Fruit fly (Drosophila melanogaster) whole organism, pupa: ENCODE results near the gene Vps16A.

Experiments
- CG10348 ChIP-seq: fragments of 200-800 bp; sonication (Bioruptor generic); IDR thresholded peaks from 2 replicates; pipeline ENCODE4 v1.3.6; 2022; ENCODE audit warnings: missing biosample characterization, missing genetic modification characterization
- CG12605 ChIP-seq: fragments of 200-800 bp; sonication (Bioruptor generic); IDR thresholded peaks from 2 replicates; pipeline ENCODE4 v1.3.6; 2022; ENCODE audit warnings: missing biosample characterization, missing genetic modification characterization
- CG13204 ChIP-seq: fragments of 200-800 bp; sonication (Bioruptor generic); optimal IDR thresholded peaks from 2 replicates; lab custom pipeline; 2018; ENCODE audit warnings: missing biosample characterization, mild to moderate bottlenecking, missing genetic modification characterization, moderate library complexity
- CG14655 ChIP-seq: fragments of 200-800 bp; sonication (Bioruptor generic); optimal IDR thresholded peaks from 3 replicates; lab custom pipeline; 2017; ENCODE audit warnings: mild to moderate bottlenecking, missing biosample characterization, missing genetic modification reagents, missing genetic modification characterization
- CG15710 ChIP-seq: fragments of 200-800 bp; sonication (Bioruptor generic); optimal IDR thresholded peaks from 2 replicates; lab custom pipeline; 2018; ENCODE audit warnings: missing biosample characterization, mild to moderate bottlenecking, missing genetic modification characterization, moderate library complexity
- CG17806 ChIP-seq: fragments of 200-800 bp; sonication (Bioruptor generic); optimal IDR thresholded peaks from 2 replicates; lab custom pipeline; 2018; ENCODE audit warnings: missing biosample characterization, mild to moderate bottlenecking, missing genetic modification characterization, moderate library complexity
- CG32121 ChIP-seq: fragments of 200-800 bp; sonication (Bioruptor generic); IDR thresholded peaks from 2 replicates; pipeline ENCODE4 v1.3.6; 2022; ENCODE audit warnings: missing biosample characterization, missing genetic modification characterization
- CG34367 ChIP-seq: fragments of 200-800 bp; sonication (Bioruptor generic); optimal IDR thresholded peaks from 2 replicates; lab custom pipeline; 2018; ENCODE audit warnings: missing biosample characterization, mild to moderate bottlenecking, missing genetic modification characterization
- CG4496 ChIP-seq: fragments of 200-800 bp; sonication (Bioruptor generic); IDR thresholded peaks from 3 replicates; pipeline ENCODE4 v1.3.6; 2022; ENCODE audit warnings: missing biosample characterization, missing genetic modification characterization
- CG8159 ChIP-seq: fragments of 200-800 bp; sonication (Bioruptor generic); optimal IDR thresholded peaks from 3 replicates; lab custom pipeline; 2018; ENCODE audit warnings: missing biosample characterization, mild to moderate bottlenecking, missing genetic modification characterization, moderate library complexity
- CG8301 ChIP-seq: fragments of 200-800 bp; sonication (Bioruptor generic); optimal IDR thresholded peaks from 2 replicates; lab custom pipeline; 2018; ENCODE audit warnings: missing biosample characterization, mild to moderate bottlenecking, missing genetic modification characterization
- CG9948 ChIP-seq: fragments of 200-800 bp; sonication (Bioruptor generic); optimal IDR thresholded peaks from 2 replicates; lab custom pipeline; 2018; ENCODE audit warnings: missing biosample characterization, mild to moderate bottlenecking, missing genetic modification characterization, moderate library complexity
- D1 ChIP-seq: fragments of 200-800 bp; sonication (Bioruptor generic); optimal IDR thresholded peaks from 2 replicates; lab custom pipeline; 2018; ENCODE audit warnings: missing biosample characterization, mild to moderate bottlenecking, missing genetic modification characterization, moderate library complexity
- EcR ChIP-seq: fragments of 200-800 bp; sonication (Bioruptor generic); optimal IDR thresholded peaks from 3 replicates; lab custom pipeline; 2019; ENCODE audit warnings: missing biosample characterization, missing genetic modification characterization, mild to moderate bottlenecking, moderate library complexity, missing genetic modification reagents
- Ets98B ChIP-seq: fragments of 200-800 bp; sonication (Bioruptor generic); IDR thresholded peaks from 2 replicates; pipeline ENCODE4 v1.3.6; 2022; ENCODE audit warnings: missing biosample characterization, missing genetic modification characterization
- Pif1A ChIP-seq: fragments of 200-800 bp; sonication (Bioruptor generic); optimal IDR thresholded peaks from 3 replicates; lab custom pipeline; 2016; ENCODE audit warnings: missing biosample characterization, missing genetic modification characterization
- Pif1B ChIP-seq: fragments of 200-800 bp; sonication (Bioruptor generic); optimal IDR thresholded peaks from 3 replicates; lab custom pipeline; 2016; ENCODE audit warnings: missing biosample characterization, missing genetic modification characterization
- Snoo ChIP-seq: fragments of 200-800 bp; sonication (Bioruptor generic); optimal IDR thresholded peaks from 3 replicates; lab custom pipeline; 2017; ENCODE audit warnings: missing biosample characterization, mild to moderate bottlenecking, missing genetic modification characterization, inconsistent platforms
- fd96Ca ChIP-seq: fragments of 200-800 bp; sonication (Bioruptor generic); IDR thresholded peaks from 3 replicates; pipeline ENCODE4 v1.3.6; 2022; ENCODE audit warnings: missing biosample characterization, missing genetic modification characterization
- gl ChIP-seq: fragments of 200-800 bp; sonication (Bioruptor generic); optimal IDR thresholded peaks from 2 replicates; lab custom pipeline; 2018; ENCODE audit warnings: missing biosample characterization, mild to moderate bottlenecking, missing genetic modification characterization
- rn ChIP-seq: fragments of 200-800 bp; sonication (Bioruptor generic); IDR thresholded peaks from 2 replicates; pipeline ENCODE4 v1.3.6; 2022; ENCODE audit warnings: missing biosample characterization, missing genetic modification characterization

The Vps16A gene

DNA sequence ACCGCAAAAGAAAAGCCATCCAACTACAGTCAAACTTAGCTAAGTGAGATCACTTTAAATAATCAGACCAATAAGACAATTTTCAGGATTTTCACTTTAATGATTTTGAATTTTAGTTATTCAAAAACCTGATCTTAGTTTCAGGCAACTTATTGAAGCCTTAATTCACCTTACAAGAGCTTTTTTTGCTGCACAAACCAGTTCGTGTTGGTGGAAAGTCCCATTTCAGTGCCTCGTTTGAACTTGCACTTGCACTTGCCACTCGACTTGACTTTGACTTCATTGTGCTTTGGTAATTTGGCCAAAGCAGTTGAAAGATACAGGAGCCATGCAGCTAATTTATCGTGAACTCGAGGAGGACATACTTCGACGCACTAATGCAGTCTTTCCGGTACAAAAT lies 15.3 kb upstream of the Vps16A start, which contains the start of gene St2:
Gene St2 (plus strand): TSS at position 301 of the 400 bp plus-strand sequence.
- no peak for TF ChIP-seq rn (GFP tag; lab: Robert Waterston, UW)
- no peak for TF ChIP-seq CG10348 (GFP tag; lab: Robert Waterston, UW)
- no peak for TF ChIP-seq CG4496 (GFP tag; lab: Robert Waterston, UW)
- no peak for TF ChIP-seq CG12605 (GFP tag; lab: Robert Waterston, UW)
- TF ChIP-seq EcR (GFP tag; lab: Kevin White, UChicago): no peak
- no peak for TF ChIP-seq CG17806
- TF ChIP-seq CG13204 (GFP tag; lab: Kevin White, UChicago): no peak
- TF ChIP-seq CG15710 (tag; lab: Kevin White, UChicago): no peak
- TF ChIP-seq CG8159: no peak
- TF ChIP-seq fd96Ca (GFP tag; lab: Robert Waterston, UW): no peak
- no peak for TF ChIP-seq CG34367
- TF ChIP-seq Pif1B (GFP tag; lab: Kevin White, UChicago): no peak
- TF ChIP-seq D1 (tag; lab: Kevin White, UChicago): no peak
- no peak for TF ChIP-seq CG8301 (tag; lab: Kevin White, UChicago)
- no peak for TF ChIP-seq gl (tag; lab: Kevin White, UChicago)
- TF ChIP-seq Ets98B (GFP tag; lab: Robert Waterston, UW): no peak
- no peak for TF ChIP-seq CG9948 (tag; lab: Kevin White, UChicago)
- no peak for TF ChIP-seq CG14655 (GFP tag; lab: Kevin White, UChicago)
- TF ChIP-seq CG32121: no peak
- TF ChIP-seq Snoo (tag; lab: Kevin White, UChicago): no peak
- TF ChIP-seq, all 21 proteins: peak for 0

DNA sequence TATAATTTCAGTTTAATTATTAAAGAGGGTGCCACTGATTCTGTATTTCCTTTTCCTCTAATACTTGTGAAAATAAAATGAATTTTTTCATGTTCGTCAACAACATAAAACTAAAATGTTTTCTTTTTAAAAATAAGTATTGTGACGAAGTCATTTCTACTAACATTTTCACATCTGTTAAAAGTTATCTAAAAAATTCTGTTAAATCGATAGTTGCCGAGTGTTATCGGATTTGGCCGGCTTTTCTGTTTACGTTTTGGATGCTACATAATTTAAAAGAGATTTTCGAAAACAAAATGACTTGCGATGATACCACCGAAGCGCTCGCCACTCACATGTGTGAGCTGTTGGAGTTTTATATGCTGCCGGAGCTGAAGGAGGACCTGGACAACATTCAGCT lies 12.0 kb upstream of the Vps16A start, which contains the start of gene CG16734:
Gene CG16734 (plus strand): TSS at position 255 of the 400 bp plus-strand sequence.
- TF ChIP-seq rn (GFP tag; lab: Robert Waterston, UW) (no peak), CG17806 (no peak), CG15710 (tag; lab: Kevin White, UChicago) (no peak), D1 (tag; lab: Kevin White, UChicago) (no peak)

DNA sequence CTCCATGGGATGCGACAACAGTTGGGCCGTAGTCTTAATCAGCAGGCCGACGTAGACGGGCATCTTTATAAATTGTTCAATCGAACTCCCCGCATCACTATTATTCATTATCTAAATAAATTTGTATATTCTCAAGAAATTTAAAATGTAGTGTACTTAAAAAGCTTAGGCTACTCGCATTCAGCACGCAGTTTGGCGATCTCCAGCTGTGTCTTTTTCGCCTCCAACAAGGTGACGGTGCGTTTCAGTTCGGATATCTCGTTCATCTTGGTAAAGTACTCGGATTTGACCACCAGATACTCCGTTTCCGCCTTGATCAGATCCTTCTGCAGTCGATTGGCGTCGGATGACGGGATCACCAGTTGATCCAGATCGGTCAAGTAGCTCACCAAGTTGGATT lies 9.2 kb upstream of the Vps16A start, which contains the start of gene CG16736:
Gene CG16736 (minus strand): TSS at position 101 of the 400 bp plus-strand sequence.
- TF ChIP-seq CG9948 (tag; lab: Kevin White, UChicago): no peak
- no peak for TF ChIP-seq fd96Ca (GFP tag; lab: Robert Waterston, UW)
- TF ChIP-seq CG10348 (GFP tag; lab: Robert Waterston, UW): no peak
- no peak for TF ChIP-seq Ets98B (GFP tag; lab: Robert Waterston, UW)
- no peak for TF ChIP-seq rn (GFP tag; lab: Robert Waterston, UW)

DNA sequence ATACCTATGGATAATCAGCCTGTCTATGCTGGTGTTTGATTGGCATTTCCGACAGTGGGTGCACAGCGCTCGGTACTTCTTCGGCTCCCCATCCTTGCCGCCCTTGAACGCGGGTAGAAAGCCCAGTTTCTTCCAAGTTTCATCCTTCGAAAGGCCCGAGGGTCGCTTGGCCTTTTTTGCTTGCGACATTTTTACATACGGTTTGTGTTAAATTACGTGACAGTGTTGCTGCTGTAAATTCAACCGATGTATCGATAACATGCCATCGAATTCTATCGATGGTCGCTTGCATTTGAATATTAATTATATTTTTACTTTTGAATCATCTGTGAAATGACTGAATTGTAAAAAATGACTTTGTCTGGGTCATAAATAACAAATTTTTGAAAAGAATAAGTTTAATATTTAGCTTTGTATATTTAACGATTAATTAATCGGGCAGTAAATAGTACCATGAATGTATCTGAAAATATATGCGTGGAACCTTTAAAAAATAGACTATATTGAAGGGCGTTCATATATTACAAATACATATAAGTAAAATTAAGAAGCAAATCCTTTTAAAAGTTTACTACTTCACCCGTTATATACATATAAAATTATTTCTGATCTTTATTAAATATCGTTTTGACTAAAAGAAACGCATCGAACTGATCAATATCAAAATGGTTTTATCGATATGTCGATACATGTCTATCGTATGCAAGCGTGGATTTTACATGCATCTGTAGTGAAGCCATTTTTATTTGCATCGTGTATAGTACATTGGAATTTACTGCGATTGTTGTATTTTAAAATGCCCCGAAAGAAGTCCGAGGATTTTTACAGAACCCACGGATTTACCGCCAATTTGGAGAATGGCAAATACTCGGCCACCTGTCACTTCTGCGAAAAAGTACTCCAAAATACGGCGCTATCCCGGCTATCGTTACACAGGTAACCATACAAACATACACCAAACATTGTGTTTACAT lies 8.3 kb upstream of the Vps16A start, which contains the start of the genes Ibf2 and Ibf1:
Gene Ibf2 (minus strand): TSS at position 250 of the 974 bp plus-strand sequence.
Gene Ibf1 (plus strand): TSS at position 713 of the 974 bp plus-strand sequence.
- no peak for TF ChIP-seq Pif1A (GFP tag; lab: Kevin White, UChicago)
- no peak for TF ChIP-seq CG32121
- no peak for TF ChIP-seq CG13204 (GFP tag; lab: Kevin White, UChicago)
- TF ChIP-seq Ets98B (GFP tag; lab: Robert Waterston, UW): no peak
- no peak for TF ChIP-seq CG34367
- no peak for TF ChIP-seq D1 (tag; lab: Kevin White, UChicago)
- no peak for TF ChIP-seq gl (tag; lab: Kevin White, UChicago)
- no peak for TF ChIP-seq CG8301 (tag; lab: Kevin White, UChicago)
- no peak for TF ChIP-seq CG15710 (tag; lab: Kevin White, UChicago)
- no peak for TF ChIP-seq CG12605 (GFP tag; lab: Robert Waterston, UW)
- no peak for TF ChIP-seq CG9948 (tag; lab: Kevin White, UChicago)
- no peak for TF ChIP-seq CG17806
- TF ChIP-seq CG8159: no peak
- no peak for TF ChIP-seq CG4496 (GFP tag; lab: Robert Waterston, UW)
- TF ChIP-seq EcR (GFP tag; lab: Kevin White, UChicago): no peak
- no peak for TF ChIP-seq CG14655 (GFP tag; lab: Kevin White, UChicago)

DNA sequence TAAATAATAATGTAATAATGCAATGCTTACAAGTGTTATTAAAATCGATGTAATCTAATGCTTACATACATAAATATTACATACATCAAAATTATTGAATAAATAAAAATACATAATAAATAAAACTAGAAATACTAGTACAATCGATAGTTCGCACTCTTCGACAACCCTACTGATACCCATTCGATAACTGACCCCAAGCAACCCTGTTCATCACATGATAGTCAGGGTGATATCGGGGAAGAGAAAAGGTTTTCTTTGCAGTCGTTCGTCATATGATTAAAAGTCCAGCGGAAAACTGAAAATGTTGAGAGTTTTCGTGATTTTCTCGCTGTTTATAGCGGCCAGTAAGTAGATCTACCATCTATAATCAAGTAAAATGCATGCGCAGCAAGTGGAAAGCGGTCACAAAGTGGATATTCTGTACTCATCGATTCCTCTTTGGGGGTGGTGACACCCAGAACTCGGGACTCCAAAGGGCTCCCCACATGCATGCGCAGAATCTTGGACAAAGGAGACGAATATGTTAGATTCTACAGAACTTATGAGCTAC lies 6.3 kb upstream of the Vps16A start, which contains the start of gene ATP6AP2:
Gene ATP6AP2 (plus strand): TSS at position 218 of the 553 bp plus-strand sequence.
- TF ChIP-seq CG34367 (no peak), CG17806 (peak; percentile 37), Pif1B (GFP tag; lab: Kevin White, UChicago) (no peak), Snoo (tag; lab: Kevin White, UChicago) (peak; percentile 12), Ets98B (GFP tag; lab: Robert Waterston, UW) (peak; percentile 60; the same call in 1 of the 2 replicates), CG4496 (GFP tag; lab: Robert Waterston, UW) (peak; percentile 49; the same call in 1 of the 3 replicates)

DNA sequence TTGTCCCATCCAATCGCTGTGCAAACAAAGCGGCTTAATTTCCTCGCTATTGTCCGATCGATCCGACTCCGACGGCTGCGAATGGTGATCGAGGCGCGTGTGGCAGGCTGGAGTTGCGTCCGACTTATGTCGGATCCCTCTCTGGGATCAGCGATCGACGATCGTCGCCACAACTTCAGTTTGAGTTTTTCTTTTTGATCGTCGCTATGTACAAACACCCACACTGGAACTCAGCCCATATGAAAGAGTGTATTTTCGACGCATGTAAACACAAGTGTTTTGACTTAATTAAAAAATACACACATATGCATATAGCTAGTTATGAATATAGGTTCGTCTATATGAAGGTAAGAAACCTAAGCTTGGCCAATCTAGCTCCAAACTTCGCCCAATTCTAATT lies 2.8 kb upstream of the Vps16A start, which contains the start of gene sage:
Gene sage (minus strand): TSS at position 101 of the 400 bp plus-strand sequence.
- TF ChIP-seq CG9948 (tag; lab: Kevin White, UChicago) (no peak), Pif1A (GFP tag; lab: Kevin White, UChicago) (no peak), rn (GFP tag; lab: Robert Waterston, UW) (no peak), CG34367 (no peak), CG8301 (tag; lab: Kevin White, UChicago) (no peak), EcR (GFP tag; lab: Kevin White, UChicago) (no peak), Pif1B (GFP tag; lab: Kevin White, UChicago) (no peak), CG17806 (no peak), CG12605 (GFP tag; lab: Robert Waterston, UW) (no peak)
- TF ChIP-seq, all 21 proteins: peak for 0
